Fruit fly (Drosophila melanogaster): ENCODE results near the gene Fbw5.

The Fbw5 gene

DNA sequence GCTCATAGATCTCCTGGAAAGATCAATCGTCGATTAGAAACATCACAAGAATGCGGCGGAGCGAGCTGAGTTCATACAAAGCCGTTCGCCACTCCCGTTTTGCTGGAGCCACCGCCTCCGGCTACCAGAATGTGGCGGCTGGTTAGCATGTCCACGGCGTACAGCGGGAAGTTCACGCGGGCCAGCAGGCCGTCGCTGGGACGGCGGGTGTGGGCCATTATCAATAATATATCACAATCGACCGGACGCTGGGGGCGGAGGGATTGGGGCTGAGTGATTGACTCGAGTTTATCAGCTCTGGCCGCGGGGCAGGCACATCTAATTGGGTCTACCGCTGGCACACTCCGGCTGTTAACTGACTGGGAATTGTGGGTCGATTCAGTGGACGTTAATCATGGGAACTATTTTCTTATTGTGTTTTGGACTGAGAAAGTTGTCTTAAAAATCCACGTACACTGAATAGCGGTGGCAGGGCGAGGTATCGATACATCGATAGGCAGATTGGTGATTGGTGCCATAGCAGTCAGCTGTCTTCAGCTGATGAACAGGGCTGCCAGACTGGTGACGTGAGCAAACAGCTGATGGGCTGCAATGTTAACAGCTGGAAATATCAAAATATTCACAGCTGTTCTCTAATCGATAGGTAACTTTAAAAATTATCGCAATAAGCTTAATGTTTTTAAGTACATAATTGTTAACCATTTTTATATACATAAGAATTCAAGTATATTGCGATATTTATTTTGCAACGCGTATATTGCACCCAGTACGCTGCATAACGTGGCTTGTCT, 32.9 kb upstream of the Fbw5 start, which contains the start of gene CG9175:
TSS of gene CG9175 (minus strand) at position 488 of the 791 bp plus-strand sequence.
- TF ChIP-seq CG17806 (tag; optimal IDR thresholded peaks at IDR 0.05) (no peak), CG34367 (tag; optimal IDR thresholded peaks at IDR 0.05) (no peak), EcR (GFP tag; optimal IDR thresholded peaks at IDR 0.05) (no peak), CG13204 (GFP tag; optimal IDR thresholded peaks at IDR 0.05) (no peak), CG9948 (tag; optimal IDR thresholded peaks at IDR 0.05) (no peak), rn (GFP tag; IDR thresholded peaks at IDR 0.05) (no peak), D1 (tag; optimal IDR thresholded peaks at IDR 0.05) (no peak), CG32121 (GFP tag; IDR thresholded peaks at IDR 0.05) (no peak)

DNA sequence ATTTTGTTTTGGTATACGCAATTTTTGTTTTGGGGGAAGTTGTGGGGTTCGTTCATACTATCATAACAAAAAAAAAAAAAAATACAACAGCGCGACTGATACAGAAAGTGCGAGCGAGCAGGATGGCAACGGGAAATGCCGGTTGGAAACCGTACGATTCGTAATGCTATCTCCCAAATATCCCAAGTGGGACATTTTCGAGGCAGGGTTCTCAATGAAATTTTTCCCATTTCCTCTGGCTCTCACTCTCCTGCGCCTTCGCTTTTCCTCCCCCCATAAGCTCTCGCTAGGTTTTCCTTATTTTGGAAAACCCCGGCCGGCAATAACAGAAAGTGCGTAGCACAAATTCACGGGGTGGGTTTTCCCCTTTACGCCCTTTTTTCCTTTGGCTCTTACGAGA, 26.5 kb upstream of the Fbw5 start:
- no peak for TF ChIP-seq D1 (tag; optimal IDR thresholded peaks at IDR 0.05)
- TF ChIP-seq Pif1B (GFP tag; optimal IDR thresholded peaks at IDR 0.05): no peak
- no peak for TF ChIP-seq rn (GFP tag; IDR thresholded peaks at IDR 0.05)
- TF ChIP-seq CG10348 (GFP tag; IDR thresholded peaks at IDR 0.05): no peak
- no peak for TF ChIP-seq CG13204 (GFP tag; optimal IDR thresholded peaks at IDR 0.05)
- TF ChIP-seq CG14655 (GFP tag; optimal IDR thresholded peaks at IDR 0.05): no peak
- no peak for TF ChIP-seq CG8301 (tag; optimal IDR thresholded peaks at IDR 0.05)
- no peak for TF ChIP-seq EcR (GFP tag; optimal IDR thresholded peaks at IDR 0.05)
- TF ChIP-seq Pif1A (GFP tag; optimal IDR thresholded peaks at IDR 0.05): no peak
- TF ChIP-seq CG34367 (tag; optimal IDR thresholded peaks at IDR 0.05): no peak
- no peak for TF ChIP-seq fd96Ca (GFP tag; IDR thresholded peaks at IDR 0.05)
- TF ChIP-seq Snoo (tag; optimal IDR thresholded peaks at IDR 0.05): no peak
- TF ChIP-seq CG9948 (tag; optimal IDR thresholded peaks at IDR 0.05): no peak
- no peak for TF ChIP-seq CG15710 (tag; optimal IDR thresholded peaks at IDR 0.05)
- no peak for TF ChIP-seq CG12605 (GFP tag; IDR thresholded peaks at IDR 0.05)
- no peak for TF ChIP-seq CG8159 (tag; optimal IDR thresholded peaks at IDR 0.05)
- TF ChIP-seq CG32121 (GFP tag; IDR thresholded peaks at IDR 0.05): no peak
- TF ChIP-seq gl (tag; optimal IDR thresholded peaks at IDR 0.05): no peak
- no peak for TF ChIP-seq CG17806 (tag; optimal IDR thresholded peaks at IDR 0.05)

DNA sequence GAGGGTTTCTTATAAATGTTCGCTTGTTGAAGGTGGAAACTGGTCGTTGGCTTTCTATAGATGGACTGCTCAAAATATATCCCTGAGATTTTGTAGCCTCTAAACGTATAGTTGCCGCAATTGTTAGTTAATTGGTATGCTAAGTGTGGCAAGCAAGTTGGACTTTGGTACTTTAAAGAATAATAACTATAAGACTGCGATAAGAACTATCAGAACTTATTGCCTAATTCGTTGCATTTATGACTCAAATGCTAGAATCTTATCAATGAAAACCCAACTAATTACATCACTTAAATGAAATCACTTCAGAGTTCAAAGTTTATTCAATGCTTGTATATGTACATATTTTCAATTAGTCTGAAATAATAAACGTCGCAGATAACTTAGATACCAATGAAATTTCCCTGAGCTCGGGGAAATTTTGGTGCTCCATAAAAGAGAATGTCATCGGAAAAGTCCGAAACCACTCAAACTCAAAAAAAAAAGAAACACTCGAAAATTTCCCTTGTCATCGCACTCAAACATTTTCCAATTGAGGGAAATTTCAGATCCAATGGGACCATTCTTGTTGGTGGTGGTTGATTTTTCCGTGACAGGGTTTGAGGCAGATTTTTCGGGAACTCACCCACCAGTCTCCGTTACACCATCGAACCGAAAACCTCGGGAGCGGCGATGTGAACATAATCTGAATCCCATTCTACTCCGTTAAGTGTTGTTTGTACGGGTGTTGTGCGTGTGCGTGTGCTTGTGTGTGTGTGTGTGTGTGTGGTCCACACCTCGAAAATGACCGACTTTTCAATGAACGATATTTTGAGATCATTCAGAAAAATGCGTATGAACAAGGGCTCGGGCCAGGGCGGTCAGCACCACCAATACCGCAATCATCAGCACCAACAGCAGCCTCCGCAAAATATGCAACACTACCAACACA, 25.3 kb upstream of the Fbw5 start, which contains the start of gene CG45075:
TSS of gene CG45075 (plus strand) at position 627 of the 931 bp plus-strand sequence.
- TF ChIP-seq CG17806 (tag; optimal IDR thresholded peaks at IDR 0.05) (no peak), Snoo (tag; optimal IDR thresholded peaks at IDR 0.05) (no peak), CG14655 (GFP tag; optimal IDR thresholded peaks at IDR 0.05) (no peak), CG13204 (GFP tag; optimal IDR thresholded peaks at IDR 0.05) (no peak), CG34367 (tag; optimal IDR thresholded peaks at IDR 0.05) (no peak), CG4496 (GFP tag; IDR thresholded peaks at IDR 0.05) (no peak), CG9948 (tag; optimal IDR thresholded peaks at IDR 0.05) (no peak), fd96Ca (GFP tag; IDR thresholded peaks at IDR 0.05) (no peak), rn (GFP tag; IDR thresholded peaks at IDR 0.05) (no peak)

DNA sequence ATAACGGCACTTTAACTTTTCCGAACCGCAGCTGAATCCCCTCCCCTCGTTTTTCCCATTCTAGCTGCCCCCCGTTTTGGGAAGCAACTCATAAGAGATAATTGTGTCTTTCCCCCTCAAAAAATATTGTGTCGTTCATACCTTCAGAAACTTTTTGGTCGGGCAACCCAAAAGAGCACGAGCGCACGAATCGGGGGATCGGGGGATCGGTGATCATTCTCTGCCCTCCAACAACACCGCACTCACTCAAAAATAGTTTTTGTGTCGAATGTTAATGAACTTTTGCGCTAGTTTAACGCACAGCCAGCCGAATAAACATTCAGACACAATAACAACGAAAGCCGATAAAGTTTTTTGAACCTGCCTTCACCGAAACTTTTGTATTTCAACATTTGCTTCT, 24.6 kb upstream of the Fbw5 start:
- TF ChIP-seq CG8301 (tag; optimal IDR thresholded peaks at IDR 0.05): no peak
- no peak for TF ChIP-seq D1 (tag; optimal IDR thresholded peaks at IDR 0.05)
- TF ChIP-seq CG34367 (tag; optimal IDR thresholded peaks at IDR 0.05): no peak
- no peak for TF ChIP-seq CG14655 (GFP tag; optimal IDR thresholded peaks at IDR 0.05)
- TF ChIP-seq Pif1A (GFP tag; optimal IDR thresholded peaks at IDR 0.05): no peak
- no peak for TF ChIP-seq CG32121 (GFP tag; IDR thresholded peaks at IDR 0.05)
- no peak for TF ChIP-seq gl (tag; optimal IDR thresholded peaks at IDR 0.05)
- TF ChIP-seq fd96Ca (GFP tag; IDR thresholded peaks at IDR 0.05): no peak
- TF ChIP-seq CG8159 (tag; optimal IDR thresholded peaks at IDR 0.05): no peak
- no peak for TF ChIP-seq CG9948 (tag; optimal IDR thresholded peaks at IDR 0.05)
- no peak for TF ChIP-seq CG15710 (tag; optimal IDR thresholded peaks at IDR 0.05)
- no peak for TF ChIP-seq Pif1B (GFP tag; optimal IDR thresholded peaks at IDR 0.05)
- no peak for TF ChIP-seq CG12605 (GFP tag; IDR thresholded peaks at IDR 0.05)
- TF ChIP-seq CG13204 (GFP tag; optimal IDR thresholded peaks at IDR 0.05): no peak
- TF ChIP-seq CG4496 (GFP tag; IDR thresholded peaks at IDR 0.05): no peak

DNA sequence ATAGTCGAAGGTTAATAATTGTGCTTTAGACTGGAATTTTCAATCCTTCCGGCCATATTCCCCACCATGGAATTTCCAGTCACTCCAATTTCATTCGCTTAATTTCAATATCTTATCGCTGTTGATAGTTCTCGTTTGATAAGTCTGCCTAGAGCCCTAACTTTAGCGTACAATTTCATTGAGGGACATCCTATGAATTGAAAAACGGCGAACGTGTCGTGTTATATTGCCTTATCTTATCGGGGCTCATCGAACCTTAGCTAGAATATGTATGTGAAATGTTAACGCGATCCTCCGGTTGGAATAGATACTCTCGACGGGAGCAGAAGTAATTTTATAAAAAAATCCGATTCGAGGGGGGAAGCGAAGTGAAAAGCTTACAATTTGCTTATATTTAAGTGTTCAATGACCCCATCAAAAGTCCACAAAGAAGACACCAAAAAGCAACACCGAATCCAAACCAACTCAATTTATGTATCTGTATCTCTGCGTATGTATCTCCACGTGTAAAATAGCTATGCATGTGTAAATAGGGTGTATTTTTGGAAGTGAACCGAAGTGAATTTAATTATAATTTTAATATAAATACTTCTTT, 23.9 kb upstream of the Fbw5 start:
- TF ChIP-seq Pif1A (GFP tag; optimal IDR thresholded peaks at IDR 0.05) (no peak), CG8301 (tag; optimal IDR thresholded peaks at IDR 0.05) (no peak), Pif1B (GFP tag; optimal IDR thresholded peaks at IDR 0.05) (no peak), CG8159 (tag; optimal IDR thresholded peaks at IDR 0.05) (no peak), EcR (GFP tag; optimal IDR thresholded peaks at IDR 0.05) (no peak), CG9948 (tag; optimal IDR thresholded peaks at IDR 0.05) (no peak), Snoo (tag; optimal IDR thresholded peaks at IDR 0.05) (no peak), CG4496 (GFP tag; IDR thresholded peaks at IDR 0.05) (no peak), D1 (tag; optimal IDR thresholded peaks at IDR 0.05) (no peak)

Data from whole organism, pupa.